Fruit fly (Drosophila melanogaster) whole organism, embryonic: ENCODE data around the gene Nep6.

Experiments
- CG4820 ChIP-seq: fragments of 200-800 bp; sonication (Bioruptor generic); optimal IDR thresholded peaks from 3 replicates; lab custom pipeline; 2016; ENCODE audit warnings: missing biosample characterization, missing genetic modification characterization
- CG6689 ChIP-seq: fragments of 200-800 bp; sonication (Bioruptor generic); IDR thresholded peaks from 2 replicates; pipeline ENCODE4 v1.3.6; 2022; ENCODE audit warnings: missing biosample characterization, missing genetic modification characterization
- CG7786 ChIP-seq: fragments of 200-800 bp; sonication (Bioruptor generic); optimal IDR thresholded peaks from 2 replicates; lab custom pipeline; 2016; ENCODE audit warnings: missing biosample characterization, missing genetic modification characterization
- CG9609 ChIP-seq: fragments of 200-800 bp; sonication (Bioruptor generic); optimal IDR thresholded peaks from 3 replicates; lab custom pipeline; 2016; ENCODE audit warnings: missing biosample characterization, missing genetic modification characterization
- Dfd ChIP-seq, 2 experiments: fragments of >200 bp; optimal IDR thresholded peaks; 2 replicates each; lab custom pipeline; 2017; ENCODE audit warnings: missing biosample characterization in 2 of 2, missing genetic modification characterization in 2 of 2
- Ets65A ChIP-seq: fragments of 200-800 bp; sonication (Bioruptor generic); peaks from one replicate; lab custom pipeline; 2016; ENCODE audit warnings: missing biosample characterization, missing genetic modification characterization
- Hr39 ChIP-seq: fragments of >200 bp; optimal IDR thresholded peaks from 2 replicates; lab custom pipeline; 2017
- Mes4 ChIP-seq: fragments of 200-800 bp; sonication (Bioruptor generic); optimal IDR thresholded peaks from 2 replicates; lab custom pipeline; 2016; ENCODE audit warnings: missing biosample characterization, missing genetic modification characterization
- fd3F ChIP-seq: fragments of 200-800 bp; sonication (Bioruptor generic); optimal IDR thresholded peaks from 2 replicates; lab custom pipeline; 2018; ENCODE audit warnings: missing biosample characterization, mild to moderate bottlenecking, missing genetic modification characterization, moderate library complexity
- knrl ChIP-seq: fragments of 200-800 bp; sonication (Bioruptor generic); IDR thresholded peaks from 3 replicates; pipeline ENCODE4 v1.3.6; 2022; ENCODE audit warnings: missing biosample characterization, missing genetic modification characterization; ENCODE audit not compliant: partially characterized antibody
- slou ChIP-seq: fragments of 200-800 bp; sonication (Bioruptor generic); optimal IDR thresholded peaks from 3 replicates; lab custom pipeline; 2016; ENCODE audit warnings: missing biosample characterization, missing genetic modification characterization
- ssp ChIP-seq: fragments of 200-800 bp; sonication (Bioruptor generic); IDR thresholded peaks from 2 replicates; pipeline ENCODE4 v1.3.6; 2022; ENCODE audit warnings: missing biosample characterization, missing genetic modification characterization
- stwl ChIP-seq: fragments of 200-800 bp; sonication (Bioruptor generic); optimal IDR thresholded peaks from 3 replicates; lab custom pipeline; 2018; ENCODE audit warnings: missing biosample characterization, mild to moderate bottlenecking, missing genetic modification characterization, moderate library complexity

Nep6 gene

dm6 chrX:12784690-12785441 lies 16.6 kb upstream of the Nep6 start, which contains the start of gene CG32647 (continued):
- no peak for TF ChIP-seq CG6689 (GFP tag; lab: Robert Waterston, UW)
- TF ChIP-seq Dfd (GFP tag; optimal IDR thresholded peaks at IDR 0.05; lab: Kevin White, UChicago): no peak
- no peak for TF ChIP-seq ssp (GFP tag; lab: Robert Waterston, UW)
- no peak for TF ChIP-seq Mes4
- TF ChIP-seq, all 482 proteins: peak for 28

dm6 chrX:12821556-12821955 lies 20.1 kb downstream of the Nep6 start:
- TF ChIP-seq CG9609 (GFP tag; lab: Kevin White, UChicago) (no peak), fd3F (GFP tag; lab: Kevin White, UChicago) (no peak), stwl (tag; lab: Kevin White, UChicago) (peak; percentile 91), CG4820 (no peak)

dm6 chrX:12831323-12831722 lies 29.9 kb downstream of the Nep6 start:
- no peak for TF ChIP-seq CG7786 (GFP tag; lab: Kevin White, UChicago)
- TF ChIP-seq, all 482 proteins: peak for 0

- peak; percentile 96 for TF ChIP-seq Hr39 (lab: Kevin White, UChicago)
- TF ChIP-seq knrl (GFP tag; lab: Robert Waterston, UW): no peak
- TF ChIP-seq Ets65A (GFP tag; lab: Kevin White, UChicago): peak; percentile 62
These were observed 38.6 kb downstream of the Nep6 start for dm6 chrX:12840041-12840440.

- peak; percentile 99 for TF ChIP-seq Hr39 (lab: Kevin White, UChicago)
- TF ChIP-seq slou (GFP tag; lab: Kevin White, UChicago): no peak
- peak in 1 of 2 experiments; percentile 92 for TF ChIP-seq Dfd (GFP tag; optimal IDR thresholded peaks at IDR 0.05; lab: Kevin White, UChicago)
These were observed 40.5 kb downstream of the Nep6 start for dm6 chrX:12841842-12842437.
